Worm (Caenorhabditis elegans) whole organism, L4 larva: ENCODE data around the gene C12D12.3.

Experiments used
- F26F4.8 ChIP-seq: fragments of 200-800 bp; sonication (Bioruptor generic); conservative IDR thresholded peaks from 2 replicates; pipeline ENCODE4 v1.3.6; 2022; ENCODE audit warnings: missing genetic modification characterization, missing compliant biosample characterization
- F44E2.7 ChIP-seq: fragments of 200-800 bp; sonication (Bioruptor generic); IDR thresholded peaks from 2 replicates; pipeline ENCODE4 v2.1.2; 2022; ENCODE audit warnings: missing genetic modification characterization, missing compliant biosample characterization
- T20F7.1 ChIP-seq: fragments of 200-800 bp; sonication (Bioruptor generic); optimal IDR thresholded peaks from 2 replicates; lab custom pipeline; 2018; ENCODE audit warnings: mild to moderate bottlenecking, missing genetic modification characterization, missing compliant biosample characterization
- Y105C5A.15 ChIP-seq: fragments of 200-800 bp; sonication (Bioruptor generic); IDR thresholded peaks from 2 replicates; pipeline ENCODE4 v1.3.6; 2022; ENCODE audit warnings: missing genetic modification characterization, missing compliant biosample characterization
- Y5F2A.4 ChIP-seq: fragments of 200-800 bp; sonication (Bioruptor generic); optimal IDR thresholded peaks from 2 replicates; lab custom pipeline; 2018; ENCODE audit warnings: mild to moderate bottlenecking, missing genetic modification characterization, missing compliant biosample characterization
- aha-1 ChIP-seq: fragments of 150-350 bp; peaks from one replicate; lab custom pipeline; 2014; ENCODE audit warnings: missing biosample characterization, missing genetic modification characterization
- ceh-20 ChIP-seq: fragments of 200-800 bp; sonication (Bioruptor generic); IDR thresholded peaks from 2 replicates; pipeline ENCODE4 v1.3.6; 2022; ENCODE audit warnings: missing genetic modification reagents, missing genetic modification characterization, missing compliant biosample characterization
- ctbp-1 ChIP-seq: fragments of 200-800 bp; sonication (Bioruptor generic); IDR thresholded peaks from 2 replicates; pipeline ENCODE4 v1.3.6; 2022; ENCODE audit warnings: missing genetic modification reagents, missing genetic modification characterization, missing compliant biosample characterization
- daf-12 ChIP-seq: fragments of 150-350 bp; optimal IDR thresholded peaks from 2 replicates; lab custom pipeline; 2014; ENCODE audit warnings: missing biosample characterization, missing genetic modification reagents, missing genetic modification characterization
- daf-16 ChIP-seq, 3 experiments: sonication (generic microtip); optimal IDR thresholded peaks; 2 replicates each; lab custom pipeline; 2016 to 2017; ENCODE audit warnings: missing genetic modification characterization in 3 of 3, missing genetic modification reagents in 3 of 3, mild to moderate bottlenecking in 2 of 3, missing compliant biosample characterization in 2 of 3, missing biosample characterization in 1 of 3, moderate library complexity in 1 of 3
- dve-1 ChIP-seq: sonication (generic microtip); optimal IDR thresholded peaks from 2 replicates; lab custom pipeline; 2017; ENCODE audit warnings: antibody characterized with exemption, mild to moderate bottlenecking, missing genetic modification characterization, missing compliant biosample characterization; ENCODE audit not compliant: insufficient read depth
- fkh-10 ChIP-seq: fragments of 150-350 bp; optimal IDR thresholded peaks from 2 replicates; lab custom pipeline; 2014; ENCODE audit warnings: missing biosample characterization, missing genetic modification reagents, missing genetic modification characterization
- fos-1 ChIP-seq: fragments of 150-350 bp; optimal IDR thresholded peaks from 2 replicates; lab custom pipeline; 2014; ENCODE audit warnings: missing biosample characterization, missing genetic modification characterization
- hlh-11 ChIP-seq: fragments of 200-800 bp; sonication (Bioruptor generic); optimal IDR thresholded peaks from 2 replicates; lab custom pipeline; 2018; ENCODE audit warnings: mild to moderate bottlenecking, missing genetic modification characterization, missing compliant biosample characterization
- hlh-30 ChIP-seq: sonication (generic microtip); optimal IDR thresholded peaks from 2 replicates; lab custom pipeline; 2017; ENCODE audit warnings: antibody characterized with exemption, mild to moderate bottlenecking, missing genetic modification characterization, missing compliant biosample characterization; ENCODE audit not compliant: insufficient read depth
- hmg-1.1 ChIP-seq: fragments of 200-800 bp; sonication (Bioruptor generic); IDR thresholded peaks from 2 replicates; pipeline ENCODE4 v1.3.6; 2022; ENCODE audit warnings: missing genetic modification reagents, missing genetic modification characterization, missing compliant biosample characterization
- jun-1 ChIP-seq: fragments of 150-350 bp; optimal IDR thresholded peaks from 2 replicates; lab custom pipeline; 2014; ENCODE audit warnings: missing biosample characterization, missing genetic modification reagents, missing genetic modification characterization
- lim-7 ChIP-seq: fragments of 200-800 bp; sonication (Bioruptor generic); IDR thresholded peaks from 2 replicates; pipeline ENCODE4 v1.3.6; 2022; ENCODE audit warnings: missing genetic modification characterization, missing compliant biosample characterization
- lir-3 ChIP-seq: sonication (generic microtip); optimal IDR thresholded peaks from 2 replicates; lab custom pipeline; 2016; ENCODE audit warnings: mild to moderate bottlenecking, missing genetic modification characterization, missing compliant biosample characterization
- mdl-1 ChIP-seq, 2 experiments: fragments of 150-350 bp in 1 of 2; sonication (generic microtip) in 1 of 2; optimal IDR thresholded peaks; 2 replicates each; lab custom pipeline; 2014 to 2017; ENCODE audit warnings: missing biosample characterization in 2 of 2, missing genetic modification characterization in 2 of 2
- mep-1 ChIP-seq: fragments of 150-350 bp; sonication (generic microtip); optimal IDR thresholded peaks from 3 replicates; lab custom pipeline; 2014; ENCODE audit warnings: missing biosample characterization, missing genetic modification characterization
- mes-2 ChIP-seq: sonication (generic microtip); optimal IDR thresholded peaks from 2 replicates; lab custom pipeline; 2016; ENCODE audit warnings: missing genotype, mild to moderate bottlenecking, missing genetic modification characterization, missing compliant biosample characterization; ENCODE audit not compliant: poor library complexity, severe bottlenecking
- mxl-3 ChIP-seq: fragments of 200-800 bp; sonication (Bioruptor generic); optimal IDR thresholded peaks from 2 replicates; lab custom pipeline; 2018; ENCODE audit warnings: mild to moderate bottlenecking, missing genetic modification characterization, missing compliant biosample characterization
- nhr-11 ChIP-seq: fragments of 150-350 bp; optimal IDR thresholded peaks from 2 replicates; lab custom pipeline; 2014; ENCODE audit warnings: missing biosample characterization, missing genetic modification characterization
- nhr-237 ChIP-seq: sonication (generic microtip); optimal IDR thresholded peaks from 2 replicates; lab custom pipeline; 2017; ENCODE audit warnings: missing biosample characterization, missing genetic modification characterization
- nhr-28 ChIP-seq: fragments of 150-350 bp; optimal IDR thresholded peaks from 2 replicates; lab custom pipeline; 2014; ENCODE audit warnings: missing biosample characterization, missing genetic modification characterization
- php-3 ChIP-seq: fragments of 200-800 bp; sonication (Bioruptor generic); IDR thresholded peaks from 2 replicates; pipeline ENCODE4 v1.3.6; 2022; ENCODE audit warnings: missing genetic modification reagents, missing genetic modification characterization, missing compliant biosample characterization
- pqm-1 ChIP-seq: sonication (generic microtip); optimal IDR thresholded peaks from 2 replicates; lab custom pipeline; 2017; ENCODE audit warnings: missing biosample characterization, missing genetic modification characterization
- rbr-2 ChIP-seq: sonication (generic microtip); optimal IDR thresholded peaks from 2 replicates; lab custom pipeline; 2016; ENCODE audit warnings: missing genotype, missing genetic modification characterization, missing compliant biosample characterization
- saeg-2 ChIP-seq: fragments of 200-800 bp; sonication (Bioruptor generic); IDR thresholded peaks from 2 replicates; pipeline ENCODE4 v1.3.6; 2022; ENCODE audit warnings: missing genetic modification reagents, missing genetic modification characterization, missing compliant biosample characterization
- snpc-4 ChIP-seq: fragments of 150-350 bp; optimal IDR thresholded peaks from 2 replicates; lab custom pipeline; 2014; ENCODE audit warnings: missing biosample characterization, missing genetic modification characterization
- tag-97 ChIP-seq: fragments of 200-800 bp; sonication (Bioruptor generic); IDR thresholded peaks from 2 replicates; pipeline ENCODE4 v1.3.6; 2022; ENCODE audit warnings: missing genetic modification characterization, missing compliant biosample characterization
- tra-1 ChIP-seq: fragments of 200-800 bp; sonication (Bioruptor generic); IDR thresholded peaks from 2 replicates; pipeline ENCODE4 v1.3.6; 2022; ENCODE audit warnings: missing genetic modification reagents, missing genetic modification characterization, missing compliant biosample characterization
- unc-62 ChIP-seq, 3 experiments: fragments of 150-350 bp in 1 of 3; sonication (generic microtip); optimal IDR thresholded peaks in 2 of 3; peaks in 1 of 3; 1 replicate in 1 of 3; 2 replicates in 2 of 3; lab custom pipeline; 2014 to 2017; ENCODE audit warnings: missing biosample characterization in 3 of 3, missing genetic modification characterization in 3 of 3, missing genetic modification reagents in 3 of 3, missing genotype in 1 of 3
- vab-7 ChIP-seq: fragments of 200-800 bp; sonication (Bioruptor generic); IDR thresholded peaks from 2 replicates; pipeline ENCODE4 v1.3.6; 2022; ENCODE audit warnings: missing genetic modification reagents, missing genetic modification characterization, missing compliant biosample characterization
- zfp-2 ChIP-seq: sonication (generic microtip); optimal IDR thresholded peaks from 2 replicates; lab custom pipeline; 2016; ENCODE audit warnings: mild to moderate bottlenecking, missing genetic modification characterization, missing compliant biosample characterization
- zip-11 ChIP-seq: fragments of 200-800 bp; sonication (Bioruptor generic); IDR thresholded peaks from 2 replicates; pipeline ENCODE4 v1.3.6; 2022; ENCODE audit warnings: missing genetic modification characterization, missing compliant biosample characterization

C12D12.3 gene

DNA sequence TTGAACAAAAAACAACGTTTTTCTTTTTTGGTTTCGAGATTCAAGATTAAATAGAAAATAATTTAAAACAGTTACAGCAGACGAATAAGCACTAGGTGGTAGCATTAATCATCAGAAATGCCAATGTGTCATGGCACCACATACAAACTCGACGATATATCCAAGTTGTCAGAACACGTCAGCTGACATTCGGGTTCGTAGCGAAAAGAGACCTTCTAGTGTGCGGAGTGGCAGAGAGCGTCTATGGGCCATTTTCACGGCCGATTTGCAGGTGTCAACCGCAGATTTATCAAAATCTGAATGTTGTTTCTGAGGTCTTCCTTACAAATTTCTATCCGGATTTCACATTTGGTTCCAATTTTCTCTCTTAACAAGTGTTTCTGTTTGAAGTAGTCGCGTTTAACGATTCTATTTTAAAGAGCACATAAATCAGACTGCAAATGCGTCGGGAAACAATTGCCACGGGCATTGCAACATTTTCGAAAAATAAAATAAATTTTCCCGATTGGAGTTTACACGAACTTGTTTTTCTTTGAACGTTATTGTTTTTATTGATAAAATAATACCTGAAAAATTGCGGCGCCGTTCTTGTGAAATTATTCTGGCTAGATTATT, 912 bp upstream of the C12D12.3 start:
- TF ChIP-seq snpc-4 (tag; lab: Kevin White, UChicago) (no peak), unc-62 (GFP tag; optimal IDR thresholded peaks at IDR 0.05 in 1 of 2; lab: Kevin White, UChicago) (peak in 1 of 2 experiments; percentile 74), unc-62 (tag; optimal IDR thresholded peaks at IDR 0.05; lab: Kevin White, UChicago) (no peak)

DNA sequence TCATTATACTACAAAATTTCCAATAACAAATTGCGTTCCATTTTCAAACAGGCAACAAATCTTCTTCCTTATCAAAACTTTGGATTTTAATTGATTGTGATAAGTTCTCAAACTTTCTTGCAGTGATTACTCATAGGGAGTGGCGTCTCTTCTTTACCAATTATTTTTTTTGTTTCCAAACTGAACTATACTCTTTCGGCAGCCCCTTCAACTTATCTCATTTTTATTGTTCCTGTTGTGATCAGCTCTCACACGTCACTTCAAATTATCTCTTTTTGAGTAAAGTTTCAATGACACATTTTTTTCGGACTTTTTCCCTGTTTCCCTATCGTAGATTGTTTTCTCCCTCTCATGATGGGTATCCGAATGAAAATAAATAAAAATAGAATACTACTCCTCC, 3.3 kb downstream of the C12D12.3 start:
- TF ChIP-seq unc-62 (GFP tag; optimal IDR thresholded peaks at IDR 0.05 in 1 of 2; lab: Kevin White, UChicago) (peak in 1 of 2 experiments; percentile 91), unc-62 (tag; optimal IDR thresholded peaks at IDR 0.05; lab: Kevin White, UChicago) (no peak), F44E2.7 (GFP tag; lab: Robert Waterston, UW) (no peak)

DNA sequence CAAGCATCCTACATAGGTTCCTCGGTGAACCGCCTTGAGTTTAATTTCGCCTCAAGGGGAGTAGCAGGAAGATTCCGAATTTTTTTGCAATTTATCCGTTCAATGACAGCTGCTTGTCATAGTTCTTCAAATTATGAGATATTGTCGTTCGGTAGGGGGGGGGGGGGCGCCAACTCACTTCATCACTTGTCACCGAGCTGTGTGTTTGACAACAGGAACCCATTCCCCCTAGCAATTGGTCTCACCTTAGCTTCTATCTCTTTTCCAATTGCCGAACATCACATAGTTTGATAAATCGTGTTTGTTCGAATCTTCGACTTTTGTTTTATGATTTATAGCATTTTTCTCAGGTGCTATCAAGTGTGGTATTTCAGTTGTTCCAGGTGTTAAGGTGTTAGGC, 5.5 kb downstream of the C12D12.3 start:
- TF ChIP-seq daf-16 (GFP tag; optimal IDR thresholded peaks at IDR 0.05; lab: Kevin White, UChicago) = peak in 1 of 2 experiments; percentile 67
- no peak for TF ChIP-seq daf-16 (tag; optimal IDR thresholded peaks at IDR 0.05; lab: Kevin White, UChicago)
- TF ChIP-seq lim-7 (GFP tag; lab: Robert Waterston, UW) = no peak
- peak; percentile 52 for TF ChIP-seq hlh-11 (tag; lab: Kevin White, UChicago)
- TF ChIP-seq nhr-11 (tag; lab: Kevin White, UChicago) = no peak
- TF ChIP-seq unc-62 (GFP tag; optimal IDR thresholded peaks at IDR 0.05 in 1 of 2; lab: Kevin White, UChicago) = peak in 1 of 2 experiments; percentile 91
- no peak for TF ChIP-seq unc-62 (tag; optimal IDR thresholded peaks at IDR 0.05; lab: Kevin White, UChicago)
- TF ChIP-seq, all 104 proteins: peak for 3

DNA sequence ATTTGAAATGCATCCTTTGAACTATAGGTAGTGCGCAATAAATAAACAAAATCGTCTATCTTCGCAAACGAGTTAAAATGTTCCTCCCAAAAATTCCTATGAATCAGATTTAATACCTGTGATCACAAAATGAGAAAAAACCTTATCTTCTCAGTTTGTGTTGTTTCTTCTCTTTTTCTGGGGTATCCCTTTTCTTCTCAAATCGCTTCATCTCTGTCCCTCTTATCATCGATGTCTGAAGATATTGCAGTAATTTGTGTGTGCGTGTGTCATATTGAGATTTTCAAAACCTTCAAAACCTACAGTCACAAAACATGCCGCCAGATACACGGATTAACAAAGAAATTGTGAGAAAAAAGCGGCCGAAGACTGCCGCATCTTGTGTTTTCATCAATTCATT, 6.7 kb downstream of the C12D12.3 start, which contains the start of gene glt-1:
glt-1 (plus strand) TSS at position 251 of the 400 bp plus-strand sequence.
- TF ChIP-seq aha-1 (tag; lab: Kevin White, UChicago) (peak; percentile 78), mxl-3 (GFP tag; lab: Kevin White, UChicago) (peak; percentile 2), nhr-28 (tag; lab: Kevin White, UChicago) (peak; percentile 41), daf-12 (tag; lab: Kevin White, UChicago) (no peak)
- TF ChIP-seq, all 104 proteins: peak for 3

DNA sequence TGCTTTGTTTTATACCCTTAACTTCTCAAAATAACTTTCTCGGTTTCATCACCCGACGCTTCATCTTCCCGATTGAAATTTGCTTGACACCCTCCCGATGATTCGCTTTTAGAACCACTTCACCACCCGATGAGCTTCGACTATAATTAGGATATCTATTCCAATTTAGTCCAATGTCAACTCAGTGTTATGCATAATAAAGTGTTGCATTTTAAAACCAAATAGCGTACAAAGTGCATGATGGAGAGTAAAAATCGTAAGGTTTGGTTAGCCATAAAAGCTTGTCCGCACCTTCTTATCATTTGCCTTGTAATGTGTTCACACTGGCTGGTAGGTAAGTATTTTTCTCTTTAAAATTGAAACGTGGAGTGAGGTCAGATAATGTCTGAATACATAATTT, 9.9 kb downstream of the C12D12.3 start, which contains the start of gene C12D12.1:
C12D12.1 (plus strand) TSS at position 301 of the 400 bp plus-strand sequence.
- TF ChIP-seq ctbp-1 (GFP tag; lab: Robert Waterston, UW) (no peak), aha-1 (tag; lab: Kevin White, UChicago) (peak; percentile 41), dve-1 (tag; lab: Kevin White, UChicago) (no peak), Y5F2A.4 (GFP tag; lab: Kevin White, UChicago) (no peak), daf-16 (GFP tag; optimal IDR thresholded peaks at IDR 0.05; lab: Kevin White, UChicago) (no peak), daf-16 (tag; optimal IDR thresholded peaks at IDR 0.05; lab: Kevin White, UChicago) (peak; percentile 20), zfp-2 (tag; lab: Kevin White, UChicago) (no peak), pqm-1 (tag; lab: Kevin White, UChicago) (peak; percentile 36), nhr-237 (tag; lab: Kevin White, UChicago) (no peak), fos-1 (tag; lab: Kevin White, UChicago) (no peak), hmg-1.1 (GFP tag; lab: Robert Waterston, UW) (no peak)

DNA sequence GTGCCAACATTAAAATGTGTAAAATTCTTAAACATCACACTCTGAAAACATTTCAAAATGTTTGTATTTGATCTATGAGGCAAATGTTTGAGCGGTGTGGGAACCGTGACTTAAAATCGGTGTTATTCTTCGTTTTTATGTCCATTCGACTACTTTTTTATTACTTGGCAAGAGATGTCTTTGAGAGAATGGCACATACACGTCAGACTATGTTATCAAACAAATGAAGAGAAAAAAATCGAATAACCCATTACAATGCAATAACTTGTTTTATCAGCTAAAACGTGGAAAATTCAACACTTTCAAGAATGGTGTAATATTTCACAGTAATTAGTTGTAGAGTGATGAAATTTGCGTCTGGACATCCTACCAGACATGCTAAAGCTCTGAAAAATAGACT, 10.8 kb downstream of the C12D12.3 start:
- TF ChIP-seq saeg-2 (GFP tag; lab: Robert Waterston, UW) = no peak
- TF ChIP-seq jun-1 (tag; lab: Kevin White, UChicago) = no peak
- TF ChIP-seq nhr-28 (tag; lab: Kevin White, UChicago) = peak; percentile 64
- TF ChIP-seq hmg-1.1 (GFP tag; lab: Robert Waterston, UW) = no peak
- peak; percentile 97 for TF ChIP-seq php-3 (GFP tag; lab: Robert Waterston, UW)
- no peak for TF ChIP-seq tra-1
- no peak for TF ChIP-seq Y105C5A.15 (GFP tag; lab: Robert Waterston, UW)
- TF ChIP-seq mep-1 (tag; lab: Kevin White, UChicago) = no peak
- no peak for TF ChIP-seq lir-3 (tag; lab: Kevin White, UChicago)
- TF ChIP-seq mes-2 (tag; lab: Kevin White, UChicago) = no peak
- no peak for TF ChIP-seq zip-11 (GFP tag; lab: Robert Waterston, UW)
- peak; percentile 10 for TF ChIP-seq pqm-1 (tag; lab: Kevin White, UChicago)
- no peak for TF ChIP-seq daf-16 (GFP tag; optimal IDR thresholded peaks at IDR 0.05; lab: Kevin White, UChicago)
- TF ChIP-seq daf-16 (tag; optimal IDR thresholded peaks at IDR 0.05; lab: Kevin White, UChicago) = peak; percentile 47
- TF ChIP-seq ceh-20 (GFP tag; lab: Robert Waterston, UW) = no peak
- peak; percentile 15 for TF ChIP-seq hlh-11 (tag; lab: Kevin White, UChicago)
- no peak for TF ChIP-seq T20F7.1 (GFP tag; lab: Kevin White, UChicago)
- TF ChIP-seq tag-97 (GFP tag; lab: Robert Waterston, UW) = no peak
- no peak for TF ChIP-seq mdl-1 (tag; optimal IDR thresholded peaks at IDR 0.05; lab: Kevin White, UChicago)
- no peak for TF ChIP-seq rbr-2 (tag; lab: Kevin White, UChicago)
- TF ChIP-seq hlh-30 (tag; lab: Kevin White, UChicago) = no peak
- TF ChIP-seq fkh-10 (GFP tag; lab: Kevin White, UChicago) = no peak
- no peak for TF ChIP-seq F26F4.8
- TF ChIP-seq vab-7 = no peak
- no peak for TF ChIP-seq nhr-237 (tag; lab: Kevin White, UChicago)
